Worm (Caenorhabditis elegans) whole organism, dauer: ENCODE measurements around the gene C14A4.7.
A peak's percentile ranks its signal among the peaks of the same experiment; 100 is the strongest.

ENCODE experiments used
- unc-62 ChIP-seq: sonication (generic microtip); optimal IDR thresholded peaks from 2 replicates; lab custom pipeline; 2017; ENCODE audit warnings: missing biosample characterization, missing genetic modification reagents, missing genetic modification characterization

The C14A4.7 gene

DNA sequence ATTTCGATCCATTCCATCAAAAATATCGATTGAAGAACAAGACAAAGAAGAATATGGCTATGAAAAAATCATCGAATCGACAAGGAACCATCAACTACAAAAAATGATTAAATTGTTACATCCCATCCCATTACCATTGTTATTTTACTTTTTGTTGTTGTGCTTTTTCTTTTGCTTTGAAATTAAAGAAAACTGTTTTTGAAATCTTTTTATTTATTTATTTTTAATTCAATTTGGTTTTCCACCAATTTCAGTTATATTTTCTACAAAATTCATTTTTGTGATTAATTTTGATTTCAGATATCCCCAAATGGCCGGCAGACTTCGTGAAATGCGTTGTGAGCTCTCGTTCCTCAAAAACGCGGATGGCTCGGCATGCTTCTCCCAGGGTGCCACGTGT lies 3.9 kb downstream of the C14A4.7 start, which contains the start of gene crn-5:
Gene crn-5 (plus strand): TSS at position 301 of the 400 bp plus-strand sequence.
- TF ChIP-seq unc-62: no peak

DNA sequence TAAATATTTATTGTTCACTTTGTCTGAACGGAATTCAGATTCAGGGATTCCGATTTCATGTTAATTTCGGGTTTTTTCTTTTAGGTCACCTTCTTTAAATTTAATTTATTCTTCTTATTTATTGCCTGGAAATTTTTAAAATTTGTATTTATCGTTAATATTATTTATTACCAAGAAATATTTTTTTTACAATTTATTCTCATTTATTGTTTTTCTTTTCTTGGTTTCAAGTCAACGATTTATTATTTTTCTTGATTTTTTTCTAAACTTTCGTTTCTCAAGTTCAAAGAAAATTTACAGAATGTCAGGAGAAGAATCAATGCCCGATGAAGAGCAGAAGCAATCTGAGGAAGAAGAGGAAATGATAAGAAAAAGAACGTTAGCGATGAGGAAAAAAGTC lies 8.6 kb downstream of the C14A4.7 start, which contains the start of gene crn-3:
Gene crn-3 (plus strand): TSS at position 301 of the 400 bp plus-strand sequence.
- TF ChIP-seq unc-62: no peak

DNA sequence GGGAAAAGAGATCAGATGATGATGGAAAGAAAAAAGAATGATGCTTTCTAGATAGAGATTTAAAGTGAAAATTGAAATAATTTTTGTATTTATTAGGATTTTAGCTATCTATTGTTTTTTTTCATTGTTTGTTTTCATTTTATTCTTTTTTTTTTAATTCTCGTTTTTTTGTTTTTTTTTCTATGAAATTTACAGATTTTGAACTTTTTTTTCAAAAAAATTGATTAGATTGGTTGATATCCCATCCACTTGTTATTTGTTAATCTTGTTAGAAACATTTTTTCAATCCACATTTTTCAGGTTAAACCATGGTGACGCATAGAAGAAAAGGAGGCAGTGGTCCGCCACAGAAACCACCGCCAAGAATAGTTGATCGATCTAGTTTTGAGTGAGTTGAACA lies 12.3 kb downstream of the C14A4.7 start, which contains the start of gene algn-9:
Gene algn-9 (plus strand): TSS at position 301 of the 400 bp plus-strand sequence.
- TF ChIP-seq unc-62: no peak

DNA sequence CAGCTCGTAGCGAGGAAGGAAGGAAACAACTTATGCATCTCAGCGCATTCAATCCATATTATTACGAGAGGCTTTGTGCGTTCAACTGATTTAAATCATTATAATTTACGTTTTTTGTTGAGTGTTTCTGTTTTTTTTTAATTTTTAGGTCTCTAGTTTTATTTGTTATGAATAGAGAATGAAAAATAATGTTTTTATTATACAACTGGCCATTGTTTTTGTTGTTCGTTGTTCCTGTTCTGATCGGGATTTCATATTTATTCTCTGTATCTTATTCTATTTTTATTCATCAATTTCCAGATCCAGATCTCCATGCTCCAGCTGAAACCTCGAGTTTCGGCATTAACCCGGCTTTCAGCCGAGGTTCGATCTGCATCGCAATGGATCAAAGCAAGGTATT lies 14.0 kb downstream of the C14A4.7 start, which contains the start of gene mrps-22:
Gene mrps-22 (plus strand): TSS at position 301 of the 400 bp plus-strand sequence.
- no peak for TF ChIP-seq unc-62

DNA sequence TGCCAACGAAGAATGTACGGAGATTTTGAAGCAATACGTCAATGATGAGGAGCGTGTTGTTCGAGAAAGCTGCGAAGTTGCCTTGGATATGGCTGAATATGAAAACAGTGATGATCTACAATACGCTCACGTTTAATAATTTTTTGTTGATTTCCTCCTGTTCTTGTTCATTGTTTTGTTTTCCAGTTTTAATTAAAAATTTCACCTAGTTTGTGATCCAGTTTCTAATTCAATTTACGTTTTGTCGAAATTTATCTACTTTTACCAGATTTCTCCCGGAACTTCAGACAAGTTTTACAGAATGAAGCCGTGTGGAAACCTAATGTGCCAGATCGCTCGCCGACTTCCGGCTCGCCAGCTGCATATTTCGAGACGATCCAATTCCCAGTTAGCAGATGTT lies 15.5 kb downstream of the C14A4.7 start, which contains the start of gene dap-3:
Gene dap-3 (plus strand): TSS at position 301 of the 400 bp plus-strand sequence.
- TF ChIP-seq unc-62: no peak

DNA sequence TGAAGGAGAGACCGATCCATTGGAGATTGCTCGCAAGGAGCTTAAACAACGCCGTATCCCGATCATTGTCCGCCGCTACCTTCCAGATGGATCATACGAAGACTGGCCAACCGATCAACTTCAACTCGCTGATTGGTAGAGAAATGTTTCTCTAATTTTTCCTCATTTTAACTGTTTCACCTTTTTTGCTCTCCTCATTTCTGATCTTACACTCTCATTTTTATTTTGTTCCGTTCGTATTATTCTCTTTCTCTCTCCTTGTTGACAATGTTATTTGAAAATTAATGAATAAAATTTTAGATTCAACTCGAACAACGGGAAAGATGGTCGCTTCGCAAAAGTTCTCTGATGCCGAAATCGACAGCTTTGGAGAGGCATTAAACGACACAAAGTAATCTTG lies 16.7 kb downstream of the C14A4.7 start, which contains the start of gene dohh-1:
Gene dohh-1 (plus strand): TSS at position 301 of the 400 bp plus-strand sequence.
- TF ChIP-seq unc-62: no peak

DNA sequence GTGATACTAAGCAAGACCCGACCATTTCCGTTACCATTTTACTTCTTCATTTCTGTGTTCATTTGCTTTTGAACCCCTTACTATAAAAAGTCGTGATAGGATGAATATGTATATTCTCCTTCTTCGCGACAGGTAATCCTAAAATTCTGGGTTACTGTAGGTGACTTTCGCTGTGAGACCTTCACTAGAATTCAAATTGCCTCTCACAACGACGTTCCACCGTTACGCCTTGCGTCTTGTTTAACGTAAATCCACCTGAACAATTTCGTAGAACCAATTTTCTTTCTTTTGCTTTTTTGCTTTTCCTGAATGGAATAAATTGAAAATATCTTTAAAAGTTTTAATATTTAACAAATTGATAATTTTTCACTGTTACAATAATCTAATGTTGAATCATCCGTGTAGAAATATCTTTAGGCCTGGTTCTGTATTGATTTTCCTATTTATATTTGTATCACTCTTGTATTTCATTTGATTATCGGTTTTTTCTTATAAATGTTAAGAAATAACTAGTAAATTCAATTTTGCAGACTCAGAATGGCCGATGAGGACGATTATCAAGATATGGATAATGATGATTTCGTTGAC lies 17.4 kb downstream of the C14A4.7 start, which contains the start of gene rpb-6:
Gene rpb-6 (plus strand): TSS at position 538 of the 588 bp plus-strand sequence.
- TF ChIP-seq unc-62: no peak

DNA sequence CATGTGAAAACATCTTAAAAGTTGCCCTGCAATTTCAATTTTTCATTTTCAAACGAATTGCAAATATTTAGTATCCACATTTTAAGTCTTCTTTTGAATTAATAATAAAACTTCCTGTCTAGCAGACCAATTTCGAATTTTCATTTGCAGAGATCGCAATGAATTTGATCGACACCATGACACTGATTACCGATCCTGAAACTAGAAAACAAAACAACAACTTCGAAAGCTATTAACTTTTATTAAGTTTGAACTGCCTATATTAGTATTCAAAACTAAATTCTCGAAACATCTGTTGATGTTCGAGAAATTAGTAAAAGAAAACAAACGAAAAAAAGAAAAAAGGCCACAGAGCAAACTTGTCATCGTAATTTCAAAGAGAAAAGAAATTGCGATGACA lies 22.2 kb downstream of the C14A4.7 start:
- TF ChIP-seq unc-62: no peak

DNA sequence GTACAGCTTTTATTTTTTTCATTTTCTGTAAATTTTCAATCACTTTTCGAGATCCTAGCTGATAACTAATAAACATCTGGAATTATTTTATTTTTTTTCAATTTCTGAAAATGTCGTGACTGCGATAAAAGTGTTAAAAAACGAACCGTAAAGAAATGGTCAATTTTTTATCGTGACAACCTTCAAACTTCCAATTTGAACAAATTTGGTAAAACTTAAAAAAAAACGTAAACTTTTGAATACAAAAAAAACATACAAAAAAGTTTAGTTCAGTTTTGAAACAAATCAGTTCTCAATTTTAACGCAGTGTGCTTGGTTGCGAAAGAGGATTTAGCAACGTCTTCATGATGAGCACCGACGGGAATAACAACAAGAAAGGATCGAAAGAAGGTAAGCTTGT lies 24.4 kb downstream of the C14A4.7 start, which contains the start of gene C06A1.3:
Gene C06A1.3 (plus strand): TSS at position 301 of the 400 bp plus-strand sequence.
- TF ChIP-seq unc-62: no peak

DNA sequence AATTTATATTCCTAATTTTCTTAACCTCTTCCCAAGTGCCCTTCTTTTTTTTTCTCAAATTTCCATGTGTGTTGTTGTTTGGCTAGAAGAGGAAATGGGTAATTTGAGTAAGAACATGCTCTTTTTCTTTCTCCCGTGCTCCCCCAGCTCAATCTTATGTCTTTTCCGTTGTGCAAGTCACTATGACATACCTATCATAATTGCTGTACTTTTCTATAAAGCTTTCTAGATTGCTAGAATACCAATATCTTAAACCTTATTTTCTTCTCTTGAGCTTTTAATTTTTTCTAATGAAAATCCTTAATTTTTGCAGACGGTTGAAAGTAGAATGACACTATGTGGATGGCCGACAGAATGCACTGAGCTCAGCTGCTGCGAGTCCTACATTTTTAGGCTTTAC lies 26.1 kb downstream of the C14A4.7 start, which contains the start of gene txt-13:
Gene txt-13 (plus strand): TSS at position 301 of the 400 bp plus-strand sequence.
- TF ChIP-seq unc-62: no peak

DNA sequence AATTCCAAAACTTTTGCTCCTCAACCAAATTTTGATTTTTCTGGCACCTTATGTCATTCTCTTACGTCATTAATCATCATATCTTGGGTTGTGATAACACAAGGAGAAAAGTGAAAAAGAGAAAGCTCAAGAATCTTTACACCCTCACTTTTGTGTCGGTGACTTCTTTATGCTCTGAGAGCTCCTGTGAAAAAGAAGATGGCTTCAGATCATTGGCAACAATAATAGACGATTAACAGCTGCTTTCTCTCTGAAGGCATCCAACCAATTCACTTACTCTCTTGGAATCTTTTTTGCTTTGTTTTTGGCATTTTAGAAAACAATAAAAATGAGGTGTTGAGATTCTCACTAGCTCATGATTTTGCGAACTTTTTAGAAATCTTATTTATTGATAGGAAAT lies 26.9 kb downstream of the C14A4.7 start:
- TF ChIP-seq unc-62: no peak

DNA sequence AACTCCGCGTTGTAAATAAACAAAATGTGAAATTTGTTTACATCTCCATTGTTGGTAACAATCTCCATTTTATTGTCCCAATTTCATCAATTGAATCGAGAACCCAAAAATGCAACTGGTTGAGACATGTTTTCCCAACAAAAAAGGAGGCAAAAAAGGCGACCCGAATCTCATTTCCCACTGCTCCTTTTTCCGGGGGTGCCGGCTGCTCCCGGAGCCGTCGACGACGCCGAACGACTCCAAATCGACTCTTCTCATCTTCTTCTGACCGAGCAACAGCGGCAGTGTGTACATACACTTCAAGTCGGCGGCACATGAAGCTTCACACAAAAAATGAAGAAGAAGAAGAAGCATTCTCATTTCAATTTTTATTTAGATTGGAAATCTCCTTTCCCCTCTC lies 29.9 kb downstream of the C14A4.7 start:
- no peak for TF ChIP-seq unc-62

DNA sequence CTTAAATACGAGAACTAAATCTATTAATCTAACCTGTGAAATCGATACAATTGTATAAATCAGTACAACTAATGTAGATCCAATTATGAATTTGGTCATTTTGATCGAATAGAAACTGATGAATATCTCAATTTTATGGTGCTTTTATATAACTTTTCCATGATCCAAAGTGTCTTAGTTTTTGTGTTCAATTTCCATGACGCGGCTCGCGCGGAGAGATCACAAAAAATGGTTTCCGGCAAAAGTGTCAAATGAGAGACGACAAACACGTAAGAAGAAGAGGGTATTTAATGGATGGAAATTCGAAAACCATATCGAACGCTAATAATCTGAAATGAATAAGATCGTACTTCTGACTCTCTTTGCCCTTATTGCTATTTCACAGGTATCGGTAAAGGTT lies 31.8 kb downstream of the C14A4.7 start, which contains the start of the genes C06A1.6 and C06A1.7:
Gene C06A1.6 (minus strand): TSS at position 101 of the 400 bp plus-strand sequence.
Gene C06A1.7 (plus strand): TSS at position 314 of the 400 bp plus-strand sequence.
- no peak for TF ChIP-seq unc-62

DNA sequence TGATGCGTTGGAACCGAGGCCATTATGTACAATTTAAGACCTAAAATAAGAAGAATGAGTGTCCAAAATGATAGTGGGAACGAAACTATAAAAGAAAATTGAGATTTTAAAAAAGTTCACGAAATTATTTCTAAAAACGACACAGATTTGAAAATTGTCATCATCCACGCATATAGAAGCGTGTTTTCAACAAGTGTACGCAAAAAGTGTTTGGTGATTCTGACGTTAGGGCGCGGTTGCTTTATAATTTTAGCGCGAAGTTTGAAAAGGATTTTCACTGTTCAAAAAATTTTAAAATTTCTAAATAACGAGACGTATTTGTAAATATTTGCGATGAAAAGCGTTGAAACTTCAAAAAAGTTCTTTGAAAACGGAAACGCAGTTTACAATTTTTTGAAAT lies 33.0 kb downstream of the C14A4.7 start, which contains the start of gene cdc-48.1:
Gene cdc-48.1 (minus strand): TSS at position 40 of the 400 bp plus-strand sequence.
- peak; percentile 74 for TF ChIP-seq unc-62

DNA sequence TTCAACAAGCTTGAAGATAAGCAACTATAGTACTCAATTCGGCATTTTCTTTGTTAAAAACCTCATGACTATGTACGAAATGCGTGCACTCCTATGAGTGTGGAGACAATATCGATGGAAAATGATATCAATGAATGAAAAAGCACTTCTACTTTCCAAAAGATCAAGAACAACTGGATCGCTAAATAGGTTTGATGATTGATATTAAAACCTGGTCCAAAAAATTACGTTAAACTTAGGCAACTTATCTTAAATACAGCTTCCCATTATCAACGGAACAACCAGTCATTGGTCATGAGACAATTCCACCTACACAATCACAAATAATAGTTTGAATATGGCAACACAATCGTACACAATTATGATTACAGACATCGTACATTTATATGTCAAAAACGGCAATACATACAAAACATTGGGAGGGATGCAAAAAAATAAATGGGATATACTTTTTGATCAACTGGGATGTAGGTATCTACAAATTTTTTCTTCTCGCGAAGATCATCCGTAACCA lies 36.6 kb downstream of the C14A4.7 start:
- no peak for TF ChIP-seq unc-62

DNA sequence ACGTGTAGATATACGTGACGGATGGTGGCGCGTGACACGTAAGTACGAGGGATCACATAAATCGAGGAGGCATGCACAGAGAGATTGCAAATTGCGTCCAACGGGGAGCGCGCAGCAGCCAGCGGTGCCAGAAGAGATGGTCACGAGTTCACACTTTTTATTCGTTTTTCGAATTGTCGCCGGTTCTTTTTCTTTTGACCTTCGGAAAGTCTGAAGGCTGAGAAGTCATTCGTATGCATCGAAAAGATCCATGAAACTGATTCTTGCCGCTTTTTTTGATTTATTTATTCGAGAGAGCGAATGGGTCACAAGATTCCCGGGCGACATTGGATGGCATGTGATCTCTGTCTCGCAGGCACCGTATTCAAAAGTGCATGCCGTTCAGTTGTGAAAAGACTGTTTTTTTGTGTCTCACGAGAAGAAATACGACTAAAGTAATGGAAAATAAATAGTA lies 37.4 kb downstream of the C14A4.7 start:
- no peak for TF ChIP-seq unc-62

DNA sequence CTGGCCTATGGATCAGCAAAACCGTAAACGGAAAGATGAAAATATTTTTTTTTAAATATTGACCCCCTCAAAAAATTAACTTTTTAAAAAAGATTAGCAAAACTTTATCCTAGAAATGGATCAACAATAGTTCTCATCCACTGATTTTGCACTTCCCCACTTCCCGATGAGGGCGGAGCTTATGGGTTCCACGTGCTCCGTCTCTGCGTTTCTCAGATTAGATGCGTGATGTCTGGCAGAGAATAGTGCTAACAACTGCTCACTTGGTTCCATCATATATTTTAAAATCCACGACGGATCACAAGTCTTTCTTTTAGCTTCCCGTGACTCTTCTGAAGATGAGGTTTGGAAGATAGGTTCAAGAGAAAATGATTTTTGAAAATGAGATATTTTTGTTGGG lies 38.0 kb downstream of the C14A4.7 start:
- TF ChIP-seq unc-62: no peak

DNA sequence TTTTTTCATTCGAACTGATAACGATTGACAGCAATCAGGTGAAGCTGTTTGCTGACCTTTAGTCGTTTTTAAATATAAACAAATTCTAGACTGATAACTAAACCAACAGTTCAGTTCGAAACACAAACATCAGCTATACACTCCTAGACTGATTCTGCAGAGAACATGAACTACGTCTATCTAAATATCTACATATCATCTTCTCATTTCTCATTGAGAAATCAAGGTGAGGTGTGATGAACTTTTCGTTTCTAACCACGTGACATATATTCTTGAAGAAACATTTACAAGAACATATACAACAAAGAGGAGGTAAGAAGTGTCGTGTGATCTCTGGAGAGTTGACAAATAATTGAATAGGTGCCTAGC lies 39.2 kb downstream of the C14A4.7 start:
- no peak for TF ChIP-seq unc-62
